Fruit fly (Drosophila melanogaster) whole organism, prepupa: ENCODE results near the gene SP555.

Experiments
- Blimp-1 ChIP-seq: fragments of 200-800 bp; sonication (Bioruptor generic); optimal IDR thresholded peaks from 3 replicates; lab custom pipeline; 2017; ENCODE audit warnings: missing biosample characterization, missing genetic modification characterization, mild to moderate bottlenecking, moderate library complexity, missing genetic modification reagents
- CG10631 ChIP-seq: fragments of 200-800 bp; sonication (Bioruptor generic); optimal IDR thresholded peaks from 2 replicates; lab custom pipeline; 2016; ENCODE audit warnings: missing biosample characterization, missing genetic modification characterization
- CG10669 ChIP-seq: fragments of 200-800 bp; sonication (Bioruptor generic); optimal IDR thresholded peaks from 3 replicates; lab custom pipeline; 2018; ENCODE audit warnings: missing biosample characterization, mild to moderate bottlenecking, missing genetic modification characterization, moderate library complexity
- CG11762 ChIP-seq: fragments of 200-800 bp; sonication (Bioruptor generic); optimal IDR thresholded peaks from 3 replicates; lab custom pipeline; 2016; ENCODE audit warnings: missing biosample characterization, missing genetic modification characterization; ENCODE audit not compliant: insufficient read depth
- CG11902 ChIP-seq: fragments of 200-800 bp; sonication (Bioruptor generic); optimal IDR thresholded peaks from 3 replicates; lab custom pipeline; 2016; ENCODE audit warnings: missing biosample characterization, missing genetic modification characterization
- CG15336 ChIP-seq: fragments of 200-800 bp; sonication (Bioruptor generic); IDR thresholded peaks from 2 replicates; pipeline ENCODE4 v1.3.6; 2022; ENCODE audit warnings: missing biosample characterization, missing genetic modification characterization
- CG1621 ChIP-seq: fragments of 200-800 bp; sonication (Bioruptor generic); optimal IDR thresholded peaks from 3 replicates; lab custom pipeline; 2018; ENCODE audit warnings: missing biosample characterization, mild to moderate bottlenecking, missing genetic modification characterization
- CG16779 ChIP-seq: fragments of 200-800 bp; sonication (Bioruptor generic); optimal IDR thresholded peaks from 3 replicates; lab custom pipeline; 2017; ENCODE audit warnings: missing biosample characterization, mild to moderate bottlenecking, missing genetic modification characterization
- CG3032 ChIP-seq: fragments of 200-800 bp; optimal IDR thresholded peaks from 2 replicates; lab custom pipeline; 2019; ENCODE audit warnings: missing biosample characterization, mild to moderate bottlenecking, missing genetic modification characterization, moderate library complexity
- CG31627 ChIP-seq: fragments of 200-800 bp; sonication (Bioruptor generic); optimal IDR thresholded peaks from 3 replicates; lab custom pipeline; 2016; ENCODE audit warnings: missing biosample characterization, missing genetic modification characterization
- CG32006 ChIP-seq: fragments of 200-800 bp; sonication (Bioruptor generic); optimal IDR thresholded peaks from 3 replicates; lab custom pipeline; 2017; ENCODE audit warnings: missing biosample characterization, mild to moderate bottlenecking, missing genetic modification characterization
- CG3919 ChIP-seq: fragments of 200-800 bp; sonication (Bioruptor generic); optimal IDR thresholded peaks from 3 replicates; lab custom pipeline; 2016; ENCODE audit warnings: missing biosample characterization, missing genetic modification characterization
- CG4318 ChIP-seq: fragments of 200-800 bp; sonication (Bioruptor generic); optimal IDR thresholded peaks from 3 replicates; lab custom pipeline; 2017; ENCODE audit warnings: missing biosample characterization, mild to moderate bottlenecking, missing genetic modification characterization
- CG6163 ChIP-seq: fragments of 200-800 bp; sonication (Bioruptor generic); IDR thresholded peaks from 3 replicates; pipeline ENCODE4 v1.3.6; 2022; ENCODE audit warnings: missing biosample characterization, missing genetic modification characterization
- CG6276 ChIP-seq: fragments of 200-800 bp; sonication (Bioruptor generic); optimal IDR thresholded peaks from 2 replicates; lab custom pipeline; 2017; ENCODE audit warnings: missing biosample characterization, mild to moderate bottlenecking, missing genetic modification characterization
- CG6854 ChIP-seq: fragments of 200-800 bp; sonication (Bioruptor generic); optimal IDR thresholded peaks from 2 replicates; lab custom pipeline; 2017; ENCODE audit warnings: missing biosample characterization, mild to moderate bottlenecking, missing genetic modification characterization
- CG7368 ChIP-seq: fragments of 200-800 bp; sonication (Bioruptor generic); optimal IDR thresholded peaks from 3 replicates; lab custom pipeline; 2016; ENCODE audit warnings: missing biosample characterization, missing genetic modification characterization
- CG8319 ChIP-seq: fragments of 200-800 bp; sonication (Bioruptor generic); optimal IDR thresholded peaks from 3 replicates; lab custom pipeline; 2016; ENCODE audit warnings: missing biosample characterization, missing genetic modification characterization
- CG8632 ChIP-seq: fragments of 200-800 bp; sonication (Bioruptor generic); optimal IDR thresholded peaks from 3 replicates; lab custom pipeline; 2016; ENCODE audit warnings: missing biosample characterization, missing genetic modification characterization
- Eip78C ChIP-seq: fragments of 200-800 bp; sonication (Bioruptor generic); peaks from one replicate; lab custom pipeline; 2016; ENCODE audit warnings: missing biosample characterization, missing genetic modification characterization
- Hr39 ChIP-seq: fragments of 200-800 bp; sonication (Bioruptor generic); optimal IDR thresholded peaks from 2 replicates; lab custom pipeline; 2016; ENCODE audit warnings: missing biosample characterization, missing genetic modification characterization
- Hr4 ChIP-seq: fragments of 200-800 bp; sonication (Bioruptor generic); optimal IDR thresholded peaks from 3 replicates; lab custom pipeline; 2016; ENCODE audit warnings: missing biosample characterization, missing genetic modification characterization
- Lpt ChIP-seq: fragments of 200-800 bp; sonication (Bioruptor generic); optimal IDR thresholded peaks from 3 replicates; lab custom pipeline; 2016; ENCODE audit warnings: missing biosample characterization, missing genetic modification characterization
- Met ChIP-seq: fragments of 200-800 bp; sonication (Bioruptor generic); optimal IDR thresholded peaks from 3 replicates; lab custom pipeline; 2016; ENCODE audit warnings: missing biosample characterization, missing genetic modification characterization
- OdsH ChIP-seq: fragments of 200-800 bp; sonication (Bioruptor generic); optimal IDR thresholded peaks from 3 replicates; lab custom pipeline; 2016; ENCODE audit warnings: missing biosample characterization, missing genetic modification characterization
- Smox ChIP-seq: fragments of 200-800 bp; sonication (Bioruptor generic); optimal IDR thresholded peaks from 3 replicates; lab custom pipeline; 2016; ENCODE audit warnings: missing biosample characterization, missing genetic modification characterization
- Sox102F ChIP-seq: fragments of 200-800 bp; sonication (Bioruptor generic); optimal IDR thresholded peaks from 2 replicates; lab custom pipeline; 2016; ENCODE audit warnings: missing biosample characterization, mild to moderate bottlenecking, missing genetic modification characterization
- Sox14 ChIP-seq: fragments of 200-800 bp; sonication (Bioruptor generic); optimal IDR thresholded peaks from 3 replicates; lab custom pipeline; 2016; ENCODE audit warnings: missing biosample characterization, missing genetic modification characterization
- Sox15 ChIP-seq: fragments of 200-800 bp; sonication (Bioruptor generic); optimal IDR thresholded peaks from 3 replicates; lab custom pipeline; 2016; ENCODE audit warnings: missing biosample characterization, missing genetic modification characterization
- achi ChIP-seq: fragments of 200-800 bp; sonication (Bioruptor generic); optimal IDR thresholded peaks from 3 replicates; lab custom pipeline; 2016; ENCODE audit warnings: missing biosample characterization, missing genetic modification characterization
- acj6 ChIP-seq: fragments of 200-800 bp; sonication (Bioruptor generic); optimal IDR thresholded peaks from 3 replicates; lab custom pipeline; 2016; ENCODE audit warnings: missing biosample characterization, missing genetic modification characterization
- cyc ChIP-seq: fragments of 200-800 bp; sonication (Bioruptor generic); optimal IDR thresholded peaks from 3 replicates; lab custom pipeline; 2016; ENCODE audit warnings: missing biosample characterization, missing genetic modification characterization
- dac ChIP-seq: fragments of 200-800 bp; sonication (Bioruptor generic); optimal IDR thresholded peaks from 2 replicates; lab custom pipeline; 2017; ENCODE audit warnings: missing biosample characterization, mild to moderate bottlenecking, missing genetic modification characterization
- dsx ChIP-seq: fragments of 200-800 bp; optimal IDR thresholded peaks from 3 replicates; lab custom pipeline; 2019; ENCODE audit warnings: missing biosample characterization, mild to moderate bottlenecking, missing genetic modification characterization, moderate library complexity; ENCODE audit not compliant: poor library complexity, severe bottlenecking
- eg ChIP-seq: fragments of 200-800 bp; sonication (Bioruptor generic); IDR thresholded peaks from 3 replicates; pipeline ENCODE4 v1.3.6; 2022; ENCODE audit warnings: missing biosample characterization, missing genetic modification characterization
- esn ChIP-seq: fragments of 200-800 bp; sonication (Bioruptor generic); optimal IDR thresholded peaks from 2 replicates; lab custom pipeline; 2016; ENCODE audit warnings: missing biosample characterization, mild to moderate bottlenecking, missing genetic modification characterization, moderate library complexity
- fd85E ChIP-seq: fragments of 200-800 bp; sonication (Bioruptor generic); optimal IDR thresholded peaks from 3 replicates; lab custom pipeline; 2016; ENCODE audit warnings: missing biosample characterization, missing genetic modification characterization
- fkh ChIP-seq: fragments of 200-800 bp; sonication (Bioruptor generic); optimal IDR thresholded peaks from 3 replicates; lab custom pipeline; 2017; ENCODE audit warnings: missing biosample characterization, mild to moderate bottlenecking, missing genetic modification characterization, moderate library complexity
- net ChIP-seq: fragments of 200-800 bp; sonication (Bioruptor generic); optimal IDR thresholded peaks from 3 replicates; lab custom pipeline; 2016; ENCODE audit warnings: missing biosample characterization, missing genetic modification characterization
- pdm3 ChIP-seq: fragments of 200-800 bp; sonication (Bioruptor generic); optimal IDR thresholded peaks from 3 replicates; lab custom pipeline; 2016; ENCODE audit warnings: missing biosample characterization, missing genetic modification characterization
- salr ChIP-seq, 2 experiments: fragments of 200-800 bp; sonication (Bioruptor generic); optimal IDR thresholded peaks; 3 replicates each; lab custom pipeline; 2016 to 2018; ENCODE audit warnings: missing biosample characterization in 2 of 2, missing genetic modification characterization in 2 of 2, mild to moderate bottlenecking in 1 of 2
- svp ChIP-seq: fragments of 200-800 bp; sonication (Bioruptor generic); peaks from one replicate; lab custom pipeline; 2016; ENCODE audit warnings: missing biosample characterization, missing genetic modification characterization
- topi ChIP-seq: fragments of 200-800 bp; sonication (Bioruptor generic); optimal IDR thresholded peaks from 3 replicates; lab custom pipeline; 2016; ENCODE audit warnings: missing biosample characterization, missing genetic modification characterization
- vri ChIP-seq: fragments of 200-800 bp; sonication (Bioruptor generic); optimal IDR thresholded peaks from 3 replicates; lab custom pipeline; 2016; ENCODE audit warnings: missing biosample characterization, mild to moderate bottlenecking, missing genetic modification characterization

The SP555 gene

dm6 chr2L:5070797-5071579 lies 33.5 kb downstream of the SP555 start, which contains the start of gene RpL37A (continued):
- TF ChIP-seq Smox (GFP tag; lab: Kevin White, UChicago), result no peak
- peak; percentile 33 for TF ChIP-seq Sox14 (GFP tag; lab: Kevin White, UChicago)
- no peak for TF ChIP-seq CG1621
- peak; percentile 71 for TF ChIP-seq cyc
- TF ChIP-seq CG6276 (GFP tag; lab: Kevin White, UChicago), result no peak
- TF ChIP-seq Sox102F (GFP tag; lab: Kevin White, UChicago), result peak; percentile 75
- TF ChIP-seq CG10669 (GFP tag; lab: Kevin White, UChicago), result peak; percentile 99
- peak; percentile 42 for TF ChIP-seq CG8319
- TF ChIP-seq dsx, result no peak
- TF ChIP-seq CG3032 (tag; lab: Kevin White, UChicago), result peak; percentile 62
- TF ChIP-seq Hr4 (GFP tag; lab: Kevin White, UChicago), result no peak
- peak; percentile 60 for TF ChIP-seq Hr39 (GFP tag; lab: Kevin White, UChicago)
- TF ChIP-seq acj6 (GFP tag; lab: Kevin White, UChicago), result peak; percentile 53

- TF ChIP-seq salr (GFP tag; optimal IDR thresholded peaks at IDR 0.05; lab: Kevin White, UChicago), result no peak
- TF ChIP-seq Eip78C (GFP tag; lab: Kevin White, UChicago), result peak; percentile 26
Measured at dm6 chr2L:5072357-5072756, 34.8 kb downstream of the SP555 start.

dm6 chr2L:5079200-5079599 lies 41.7 kb downstream of the SP555 start:
- no peak for TF ChIP-seq CG16779 (tag; lab: Kevin White, UChicago)
- no peak for TF ChIP-seq CG8319
- no peak for TF ChIP-seq Met (GFP tag; lab: Kevin White, UChicago)
- TF ChIP-seq CG3919 (GFP tag; lab: Kevin White, UChicago), result no peak
- TF ChIP-seq fd85E (GFP tag; lab: Kevin White, UChicago), result no peak
- no peak for TF ChIP-seq Sox15
- TF ChIP-seq CG6276 (GFP tag; lab: Kevin White, UChicago), result no peak
- no peak for TF ChIP-seq vri (GFP tag; lab: Kevin White, UChicago)
- no peak for TF ChIP-seq CG6163 (GFP tag; lab: Robert Waterston, UW)

- TF ChIP-seq Hr4 (GFP tag; lab: Kevin White, UChicago) (peak; percentile 85), CG7368 (GFP tag; lab: Kevin White, UChicago) (peak; percentile 44), esn (no peak), OdsH (GFP tag; lab: Kevin White, UChicago) (peak; percentile 83), acj6 (GFP tag; lab: Kevin White, UChicago) (peak; percentile 80), CG6854 (GFP tag; lab: Kevin White, UChicago) (no peak), Eip78C (GFP tag; lab: Kevin White, UChicago) (peak; percentile 93), topi (GFP tag; lab: Kevin White, UChicago) (no peak), fd85E (GFP tag; lab: Kevin White, UChicago) (no peak), CG4318 (GFP tag; lab: Kevin White, UChicago) (peak; percentile 91), CG32006 (GFP tag; lab: Kevin White, UChicago) (peak; percentile 97), dac (GFP tag; lab: Kevin White, UChicago) (peak; percentile 82), achi (GFP tag; lab: Kevin White, UChicago) (peak; percentile 85), fkh (no peak), CG10631 (GFP tag; lab: Kevin White, UChicago) (peak; percentile 83), svp (no peak), CG8632 (GFP tag; lab: Kevin White, UChicago) (peak; percentile 64), CG11762 (GFP tag; lab: Kevin White, UChicago) (peak; percentile 70), Blimp-1 (GFP tag; lab: Kevin White, UChicago) (no peak), CG11902 (no peak), net (GFP tag; lab: Kevin White, UChicago) (peak; percentile 77), Lpt (GFP tag; lab: Kevin White, UChicago) (peak; percentile 87), eg (peak; percentile 72; the same call in 1 of the 3 replicates), salr (GFP tag; optimal IDR thresholded peaks at IDR 0.05; lab: Kevin White, UChicago) (peak in 1 of 2 experiments; percentile 92), CG15336 (GFP tag; lab: Robert Waterston, UW) (peak; percentile 95), CG31627 (GFP tag; lab: Kevin White, UChicago) (no peak), pdm3 (GFP tag; lab: Kevin White, UChicago) (no peak)
Measured at dm6 chr2L:5080225-5080867, 42.8 kb downstream of the SP555 start.
